Fruit fly (Drosophila melanogaster) whole organism, embryonic: ENCODE results near the gene yps.

Source experiments
- Adf1 ChIP-seq: fragments of 200-800 bp; sonication (Bioruptor generic); IDR thresholded peaks from 2 replicates; pipeline ENCODE4 v1.3.6; 2022; ENCODE audit warnings: missing biosample characterization, missing genetic modification characterization
- Asciz ChIP-seq: fragments of 200-800 bp; sonication (Bioruptor generic); optimal IDR thresholded peaks from 2 replicates; lab custom pipeline; 2017; ENCODE audit warnings: missing biosample characterization, mild to moderate bottlenecking, missing genetic modification characterization, missing genetic modification reagents
- Blimp-1 ChIP-seq: fragments of 200-800 bp; sonication (Bioruptor generic); optimal IDR thresholded peaks from 3 replicates; lab custom pipeline; 2018; ENCODE audit warnings: missing biosample characterization, missing genetic modification characterization, mild to moderate bottlenecking, moderate library complexity, missing genetic modification reagents
- CG10267 ChIP-seq: fragments of 200-800 bp; sonication (Bioruptor generic); optimal IDR thresholded peaks from 2 replicates; lab custom pipeline; 2018; ENCODE audit warnings: missing biosample characterization, mild to moderate bottlenecking, missing genetic modification characterization, moderate library complexity
- CG10274 ChIP-seq: fragments of 200-800 bp; sonication (Bioruptor generic); optimal IDR thresholded peaks from 3 replicates; lab custom pipeline; 2017; ENCODE audit warnings: missing biosample characterization, mild to moderate bottlenecking, missing genetic modification characterization
- CG10321 ChIP-seq: fragments of 200-800 bp; sonication (Bioruptor generic); IDR thresholded peaks from 2 replicates; pipeline ENCODE4 v1.3.6; 2022; ENCODE audit warnings: missing biosample characterization, missing genetic modification characterization
- CG11504 ChIP-seq: fragments of 200-800 bp; sonication (Bioruptor generic); optimal IDR thresholded peaks from 3 replicates; lab custom pipeline; 2019; ENCODE audit warnings: missing biosample characterization, mild to moderate bottlenecking, missing genetic modification characterization, moderate library complexity
- CG12155 ChIP-seq: fragments of 200-800 bp; sonication (Bioruptor generic); optimal IDR thresholded peaks from 3 replicates; lab custom pipeline; 2016; ENCODE audit warnings: missing biosample characterization, missing genetic modification characterization
- CG13287 ChIP-seq: fragments of 200-800 bp; sonication (Bioruptor generic); IDR thresholded peaks from 2 replicates; pipeline ENCODE4 v1.3.6; 2022; ENCODE audit warnings: missing biosample characterization, missing genetic modification characterization; ENCODE audit not compliant: partially characterized antibody
- CG15514 ChIP-seq: fragments of 200-800 bp; sonication (Bioruptor generic); optimal IDR thresholded peaks from 3 replicates; lab custom pipeline; 2017; ENCODE audit warnings: missing biosample characterization, missing genetic modification characterization, mild to moderate bottlenecking, moderate library complexity, missing genetic modification reagents
- CG15601 ChIP-seq: fragments of 200-800 bp; sonication (Bioruptor generic); optimal IDR thresholded peaks from 3 replicates; lab custom pipeline; 2019; ENCODE audit warnings: missing biosample characterization, mild to moderate bottlenecking, missing genetic modification characterization, moderate library complexity
- CG17186 ChIP-seq: fragments of 200-800 bp; sonication (Bioruptor generic); optimal IDR thresholded peaks from 3 replicates; lab custom pipeline; 2017; ENCODE audit warnings: missing biosample characterization, missing genetic modification reagents, missing genetic modification characterization
- CG17829 ChIP-seq: fragments of 200-800 bp; optimal IDR thresholded peaks from 2 replicates; lab custom pipeline; 2019; ENCODE audit warnings: missing biosample characterization, mild to moderate bottlenecking, missing genetic modification characterization, moderate library complexity
- CG2116 ChIP-seq: fragments of 200-800 bp; sonication (Bioruptor generic); optimal IDR thresholded peaks from 3 replicates; lab custom pipeline; 2018; ENCODE audit warnings: missing biosample characterization, mild to moderate bottlenecking, missing genetic modification characterization
- CG2129 ChIP-seq: fragments of 200-800 bp; sonication (Bioruptor generic); IDR thresholded peaks from 2 replicates; pipeline ENCODE4 v1.3.6; 2022; ENCODE audit warnings: missing biosample characterization, missing genetic modification characterization; ENCODE audit not compliant: partially characterized antibody
- CG30020 ChIP-seq: fragments of 200-800 bp; optimal IDR thresholded peaks from 2 replicates; lab custom pipeline; 2019; ENCODE audit warnings: missing biosample characterization, mild to moderate bottlenecking, missing genetic modification characterization, moderate library complexity
- CG30403 ChIP-seq: fragments of 200-800 bp; sonication (Bioruptor generic); optimal IDR thresholded peaks from 3 replicates; lab custom pipeline; 2016; ENCODE audit warnings: missing biosample characterization, missing genetic modification characterization
- CG8290 ChIP-seq, 3 experiments: fragments of 200-800 bp; sonication (Bioruptor generic); optimal IDR thresholded peaks; 2 replicates each; lab custom pipeline; 2016 to 2019; ENCODE audit warnings: missing biosample characterization in 3 of 3, missing genetic modification characterization in 3 of 3, mild to moderate bottlenecking in 2 of 3, moderate library complexity in 1 of 3
- CG8359 ChIP-seq: fragments of 200-800 bp; sonication (Bioruptor generic); optimal IDR thresholded peaks from 2 replicates; lab custom pipeline; 2017; ENCODE audit warnings: missing biosample characterization, mild to moderate bottlenecking, missing genetic modification characterization, borderline replicate concordance
- CG8388 ChIP-seq: fragments of 200-800 bp; sonication (Bioruptor generic); optimal IDR thresholded peaks from 2 replicates; lab custom pipeline; 2019; ENCODE audit warnings: missing biosample characterization, mild to moderate bottlenecking, missing genetic modification characterization, moderate library complexity
- CG8924 ChIP-seq: fragments of 200-800 bp; optimal IDR thresholded peaks from 3 replicates; lab custom pipeline; 2019; ENCODE audit warnings: missing biosample characterization, mild to moderate bottlenecking, missing genetic modification characterization, moderate library complexity
- E2f1 ChIP-seq: fragments of 200-800 bp; sonication (Bioruptor generic); IDR thresholded peaks from 2 replicates; pipeline ENCODE4 v1.3.6; 2022; ENCODE audit warnings: missing biosample characterization, missing genetic modification characterization
- E2f2 ChIP-seq: fragments of 200-800 bp; sonication (Bioruptor generic); IDR thresholded peaks from 2 replicates; pipeline ENCODE4 v1.3.6; 2022; ENCODE audit warnings: missing biosample characterization, missing genetic modification characterization
- H15 ChIP-seq: fragments of 200-800 bp; sonication (Bioruptor generic); IDR thresholded peaks from 3 replicates; pipeline ENCODE4 v1.3.6; 2022; ENCODE audit warnings: missing biosample characterization, missing genetic modification characterization
- Hand ChIP-seq: fragments of 200-800 bp; sonication (Bioruptor generic); optimal IDR thresholded peaks from 2 replicates; lab custom pipeline; 2017; ENCODE audit warnings: mild to moderate bottlenecking, missing biosample characterization, missing genetic modification reagents, missing genetic modification characterization
- Neu2 ChIP-seq: fragments of 200-800 bp; sonication (Bioruptor generic); optimal IDR thresholded peaks from 3 replicates; lab custom pipeline; 2016; ENCODE audit warnings: missing biosample characterization, missing genetic modification characterization, borderline replicate concordance
- Poxn ChIP-seq: fragments of 200-800 bp; sonication (Bioruptor generic); IDR thresholded peaks from 2 replicates; pipeline ENCODE4 v1.3.6; 2022; ENCODE audit warnings: missing biosample characterization, missing genetic modification characterization
- Ptx1 ChIP-seq: fragments of 200-800 bp; sonication (Bioruptor generic); IDR thresholded peaks from 2 replicates; pipeline ENCODE4 v1.3.6; 2022; ENCODE audit warnings: missing biosample characterization, missing genetic modification characterization
- Usf ChIP-seq: fragments of 200-800 bp; sonication (Bioruptor generic); optimal IDR thresholded peaks from 2 replicates; lab custom pipeline; 2017; ENCODE audit warnings: missing genotype, missing biosample characterization, missing genetic modification characterization
- corto ChIP-seq: fragments of 200-800 bp; sonication (Bioruptor generic); optimal IDR thresholded peaks from 2 replicates; lab custom pipeline; 2016; ENCODE audit warnings: missing biosample characterization, mild to moderate bottlenecking, missing genetic modification characterization, moderate library complexity
- crp ChIP-seq, 2 experiments: fragments of 200-800 bp; sonication (Bioruptor generic); optimal IDR thresholded peaks; 2 replicates in 1 of 2; 3 replicates in 1 of 2; lab custom pipeline; 2017; ENCODE audit warnings: missing biosample characterization in 2 of 2, missing genetic modification characterization in 2 of 2, mild to moderate bottlenecking in 1 of 2, moderate library complexity in 1 of 2
- danr ChIP-seq: fragments of 200-800 bp; sonication (Bioruptor generic); IDR thresholded peaks from 2 replicates; pipeline ENCODE4 v1.3.6; 2022; ENCODE audit warnings: missing biosample characterization, missing genetic modification characterization
- dmrt99B ChIP-seq: fragments of 200-800 bp; sonication (Bioruptor generic); optimal IDR thresholded peaks from 2 replicates; lab custom pipeline; 2018; ENCODE audit warnings: missing biosample characterization, mild to moderate bottlenecking, missing genetic modification characterization, moderate library complexity
- dysf ChIP-seq: fragments of 200-800 bp; sonication (Bioruptor generic); IDR thresholded peaks from 3 replicates; pipeline ENCODE4 v1.3.6; 2022; ENCODE audit warnings: missing biosample characterization, missing genetic modification characterization
- esg ChIP-seq: fragments of 200-800 bp; sonication (Bioruptor generic); conservative IDR thresholded peaks from 2 replicates; pipeline ENCODE4 v1.3.6; 2022; ENCODE audit warnings: missing biosample characterization, missing genetic modification characterization
- exex ChIP-seq: fragments of 200-800 bp; sonication (Bioruptor generic); optimal IDR thresholded peaks from 4 replicates; lab custom pipeline; 2018; ENCODE audit warnings: missing biosample characterization, mild to moderate bottlenecking, missing genetic modification characterization, moderate library complexity
- fru ChIP-seq: fragments of >200 bp; optimal IDR thresholded peaks from 2 replicates; lab custom pipeline; 2017
- gt ChIP-seq: fragments of 200-800 bp; sonication (Bioruptor generic); IDR thresholded peaks from 2 replicates; pipeline ENCODE4 v1.3.6; 2022; ENCODE audit warnings: missing biosample characterization, missing genetic modification characterization
- hb ChIP-seq: fragments of 200-800 bp; sonication (Bioruptor generic); IDR thresholded peaks from 3 replicates; pipeline ENCODE4 v1.3.6; 2022; ENCODE audit warnings: missing biosample characterization, missing genetic modification characterization; ENCODE audit not compliant: partially characterized antibody
- hth ChIP-seq: fragments of >200 bp; optimal IDR thresholded peaks from 2 replicates; lab custom pipeline; 2017; ENCODE audit warnings: inconsistent platforms
- kay ChIP-seq: fragments of 200-800 bp; sonication (Bioruptor generic); optimal IDR thresholded peaks from 2 replicates; lab custom pipeline; 2016; ENCODE audit warnings: missing biosample characterization, missing genetic modification characterization
- phol ChIP-seq: fragments of 200-800 bp; sonication (Bioruptor generic); optimal IDR thresholded peaks from 3 replicates; lab custom pipeline; 2018; ENCODE audit warnings: missing biosample characterization, mild to moderate bottlenecking, missing genetic modification characterization, moderate library complexity
- pita ChIP-seq: fragments of 200-800 bp; sonication (Bioruptor generic); optimal IDR thresholded peaks from 2 replicates; lab custom pipeline; 2017; ENCODE audit warnings: missing biosample characterization, mild to moderate bottlenecking, missing genetic modification characterization
- schlank ChIP-seq: fragments of 200-800 bp; sonication (Bioruptor generic); optimal IDR thresholded peaks from 2 replicates; lab custom pipeline; 2018; ENCODE audit warnings: missing biosample characterization, mild to moderate bottlenecking, missing genetic modification characterization
- sima ChIP-seq: fragments of 200-800 bp; sonication (Bioruptor generic); optimal IDR thresholded peaks from 2 replicates; lab custom pipeline; 2016; ENCODE audit warnings: missing biosample characterization, missing genetic modification characterization
- slbo ChIP-seq: fragments of 200-800 bp; sonication (Bioruptor generic); IDR thresholded peaks from 2 replicates; pipeline ENCODE4 v1.3.6; 2022; ENCODE audit warnings: missing biosample characterization, missing genetic modification characterization
- sr ChIP-seq: fragments of 200-800 bp; sonication (Bioruptor generic); IDR thresholded peaks from 3 replicates; pipeline ENCODE4 v1.3.6; 2022; ENCODE audit warnings: missing biosample characterization, missing genetic modification characterization
- vvl ChIP-seq: fragments of 200-800 bp; sonication (Bioruptor generic); IDR thresholded peaks from 2 replicates; pipeline ENCODE4 v1.3.6; 2022; ENCODE audit warnings: missing biosample characterization, missing genetic modification characterization

Gene yps

DNA sequence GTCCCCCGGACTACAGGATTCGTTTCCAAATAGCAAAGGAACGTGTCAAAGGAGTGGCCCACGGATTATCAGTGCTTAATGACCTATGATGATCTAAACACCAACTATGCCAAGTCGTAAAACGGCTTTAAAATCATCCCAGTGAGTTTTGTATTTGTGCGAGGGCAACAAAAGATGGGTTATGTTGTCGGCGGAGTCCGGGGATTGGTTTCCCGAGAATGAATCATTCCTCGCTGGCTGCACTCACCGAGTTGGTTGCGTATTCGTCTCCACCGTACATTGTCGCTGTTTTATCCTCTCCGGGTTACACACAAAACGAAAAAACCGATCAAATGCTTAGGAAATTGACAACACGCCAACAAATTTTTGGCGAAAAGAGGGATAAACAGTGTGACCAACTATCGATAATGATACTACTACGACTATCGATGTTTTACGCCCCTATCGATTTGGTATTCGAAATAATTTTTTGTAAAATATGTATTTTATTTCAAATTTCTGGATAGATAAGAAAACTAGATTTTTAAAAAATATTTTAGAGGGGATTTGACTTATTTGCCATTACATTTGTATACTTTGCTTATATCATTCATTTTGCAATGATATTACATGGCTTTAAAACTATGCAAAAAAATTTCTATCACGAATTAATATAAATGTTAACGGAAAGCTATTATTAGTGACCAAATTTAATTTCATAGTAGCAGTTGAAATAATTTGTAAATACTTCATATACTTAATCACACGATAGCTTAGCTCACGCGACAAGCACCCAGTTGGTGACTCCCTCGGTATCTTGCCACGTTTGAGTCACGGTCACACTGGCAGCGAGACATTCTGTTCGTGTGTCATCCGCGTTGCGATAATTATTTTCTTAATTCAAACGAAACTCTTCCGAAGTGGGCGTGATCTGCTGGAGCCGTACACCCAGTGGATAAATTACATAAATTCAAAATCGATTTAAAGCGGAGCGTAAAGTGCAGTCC, 21.1 kb upstream of the yps start, which contains the start of the genes eIF3l and Nrx-IV (continued):
- TF ChIP-seq pita (GFP tag; lab: Kevin White, UChicago) (no peak), Asciz (GFP tag; lab: Kevin White, UChicago) (no peak), CG13287 (peak; percentile 72), crp (GFP tag; optimal IDR thresholded peaks at IDR 0.05; lab: Kevin White, UChicago) (no peak), E2f2 (no peak), CG15601 (tag; lab: Kevin White, UChicago) (no peak), Poxn (no peak), CG17829 (tag; lab: Kevin White, UChicago) (no peak), CG12155 (peak; percentile 32), kay (GFP tag; lab: Kevin White, UChicago) (peak; percentile 35), Usf (GFP tag; lab: Kevin White, UChicago) (no peak), CG2116 (GFP tag; lab: Kevin White, UChicago) (peak; percentile 47), CG2129 (no peak), CG8388 (no peak), hth (lab: Kevin White, UChicago) (no peak), sr (GFP tag; lab: Robert Waterston, UW) (no peak), CG15514 (GFP tag; lab: Kevin White, UChicago) (no peak), CG30020 (tag; lab: Kevin White, UChicago) (peak; percentile 27), slbo (no peak), esg (no peak), dmrt99B (tag; lab: Kevin White, UChicago) (no peak), vvl (no peak), H15 (no peak), exex (no peak), Hand (GFP tag; lab: Kevin White, UChicago) (no peak), Neu2 (GFP tag; lab: Kevin White, UChicago) (no peak), schlank (tag; lab: Kevin White, UChicago) (no peak), sima (GFP tag; lab: Kevin White, UChicago) (no peak), Blimp-1 (GFP tag; lab: Kevin White, UChicago) (no peak), CG10321 (GFP tag; lab: Robert Waterston, UW) (no peak), CG8290 (GFP tag; optimal IDR thresholded peaks at IDR 0.05; lab: Kevin White, UChicago) (no peak), CG8290 (tag; optimal IDR thresholded peaks at IDR 0.05; lab: Kevin White, UChicago) (no peak), CG10274 (GFP tag; lab: Kevin White, UChicago) (no peak), E2f1 (no peak), CG17186 (GFP tag; lab: Kevin White, UChicago) (no peak), CG10267 (tag; lab: Kevin White, UChicago) (peak; percentile 31), dysf (GFP tag; lab: Robert Waterston, UW) (no peak), CG8924 (tag; lab: Kevin White, UChicago) (no peak), corto (GFP tag; lab: Kevin White, UChicago) (no peak), CG8359 (GFP tag; lab: Kevin White, UChicago) (no peak), CG11504 (no peak), Adf1 (GFP tag; lab: Robert Waterston, UW) (no peak), CG30403 (GFP tag; lab: Kevin White, UChicago) (peak; percentile 14), Ptx1 (no peak), danr (GFP tag; lab: Robert Waterston, UW) (no peak), phol (tag; lab: Kevin White, UChicago) (peak; percentile 30), gt (GFP tag; lab: Robert Waterston, UW) (no peak), fru (lab: Kevin White, UChicago) (no peak), hb (GFP tag; lab: Robert Waterston, UW) (no peak)
